Fruit fly (Drosophila melanogaster) whole organism, embryonic: Measurements from ENCODE around the gene Pfas.

ENCODE experiments used
- Aef1 ChIP-seq: fragments of 200-800 bp; sonication (Bioruptor generic); IDR thresholded peaks from 3 replicates; pipeline ENCODE4 v1.3.6; 2022; ENCODE audit warnings: missing biosample characterization, missing genetic modification characterization
- Bteb2 ChIP-seq: fragments of 200-800 bp; sonication (Bioruptor generic); optimal IDR thresholded peaks from 2 replicates; lab custom pipeline; 2016; ENCODE audit warnings: missing biosample characterization, missing genetic modification characterization
- CG10431 ChIP-seq: fragments of 200-800 bp; sonication (Bioruptor generic); optimal IDR thresholded peaks from 3 replicates; lab custom pipeline; 2018; ENCODE audit warnings: missing biosample characterization, mild to moderate bottlenecking, missing genetic modification characterization
- CG11456 ChIP-seq: fragments of 200-800 bp; sonication (Bioruptor generic); IDR thresholded peaks from 3 replicates; pipeline ENCODE4 v1.3.6; 2022; ENCODE audit warnings: missing biosample characterization, missing genetic modification characterization
- CG12942 ChIP-seq: fragments of 200-800 bp; sonication (Bioruptor generic); optimal IDR thresholded peaks from 3 replicates; lab custom pipeline; 2016; ENCODE audit warnings: missing biosample characterization, missing genetic modification characterization
- CG14014 ChIP-seq: fragments of 200-800 bp; sonication (Bioruptor generic); IDR thresholded peaks from 2 replicates; pipeline ENCODE4 v1.3.6; 2022; ENCODE audit warnings: missing biosample characterization, missing genetic modification characterization
- CG1529 ChIP-seq: fragments of 200-800 bp; sonication (Bioruptor generic); optimal IDR thresholded peaks from 3 replicates; lab custom pipeline; 2018; ENCODE audit warnings: missing biosample characterization, missing genetic modification characterization
- CG17359 ChIP-seq: fragments of 200-800 bp; sonication (Bioruptor generic); optimal IDR thresholded peaks from 3 replicates; lab custom pipeline; 2018; ENCODE audit warnings: missing biosample characterization, mild to moderate bottlenecking, missing genetic modification characterization, moderate library complexity
- CG2129 ChIP-seq: fragments of 200-800 bp; sonication (Bioruptor generic); IDR thresholded peaks from 2 replicates; pipeline ENCODE4 v1.3.6; 2022; ENCODE audit warnings: missing biosample characterization, missing genetic modification characterization; ENCODE audit not compliant: partially characterized antibody
- CG2875 ChIP-seq: fragments of 200-800 bp; sonication (Bioruptor generic); optimal IDR thresholded peaks from 2 replicates; lab custom pipeline; 2017; ENCODE audit warnings: missing biosample characterization, mild to moderate bottlenecking, missing genetic modification characterization, missing genetic modification reagents
- CG2889 ChIP-seq: fragments of 200-800 bp; sonication (Bioruptor generic); IDR thresholded peaks from 3 replicates; pipeline ENCODE4 v1.3.6; 2022; ENCODE audit warnings: missing biosample characterization, missing genetic modification characterization
- CG32767 ChIP-seq: fragments of 200-800 bp; sonication (Bioruptor generic); IDR thresholded peaks from 2 replicates; pipeline ENCODE4 v1.3.6; 2022; ENCODE audit warnings: missing biosample characterization, missing genetic modification characterization
- CG33557 ChIP-seq: fragments of 200-800 bp; sonication (Bioruptor generic); optimal IDR thresholded peaks from 2 replicates; lab custom pipeline; 2019; ENCODE audit warnings: missing biosample characterization, mild to moderate bottlenecking, missing genetic modification characterization, moderate library complexity
- CG42726 ChIP-seq: fragments of 200-800 bp; sonication (Bioruptor generic); IDR thresholded peaks from 2 replicates; pipeline ENCODE4 v1.3.6; 2022; ENCODE audit warnings: missing biosample characterization, missing genetic modification characterization; ENCODE audit not compliant: partially characterized antibody
- CG5245 ChIP-seq: fragments of 200-800 bp; sonication (Bioruptor generic); optimal IDR thresholded peaks from 3 replicates; lab custom pipeline; 2016; ENCODE audit warnings: missing biosample characterization, missing genetic modification characterization
- CG7357 ChIP-seq: fragments of 200-800 bp; sonication (Bioruptor generic); IDR thresholded peaks from 3 replicates; pipeline ENCODE4 v1.3.6; 2022; ENCODE audit warnings: missing biosample characterization, missing genetic modification characterization
- E2f2 ChIP-seq: fragments of 200-800 bp; sonication (Bioruptor generic); IDR thresholded peaks from 2 replicates; pipeline ENCODE4 v1.3.6; 2022; ENCODE audit warnings: missing biosample characterization, missing genetic modification characterization
- ERR ChIP-seq: fragments of 200-800 bp; sonication (Bioruptor generic); optimal IDR thresholded peaks from 2 replicates; lab custom pipeline; 2016; ENCODE audit warnings: missing biosample characterization, missing genetic modification characterization
- Hey ChIP-seq: fragments of 200-800 bp; sonication (Bioruptor generic); optimal IDR thresholded peaks from 3 replicates; lab custom pipeline; 2018; ENCODE audit warnings: missing biosample characterization, mild to moderate bottlenecking, missing genetic modification characterization
- Hmx ChIP-seq: fragments of 200-800 bp; sonication (Bioruptor generic); optimal IDR thresholded peaks from 2 replicates; lab custom pipeline; 2016; ENCODE audit warnings: missing biosample characterization, missing genetic modification characterization
- Mes4 ChIP-seq: fragments of 200-800 bp; sonication (Bioruptor generic); optimal IDR thresholded peaks from 2 replicates; lab custom pipeline; 2016; ENCODE audit warnings: missing biosample characterization, missing genetic modification characterization
- NFAT ChIP-seq: fragments of 200-800 bp; sonication (Bioruptor generic); IDR thresholded peaks from 2 replicates; pipeline ENCODE4 v1.3.6; 2022; ENCODE audit warnings: missing biosample characterization, missing genetic modification characterization
- Oaz ChIP-seq: fragments of 200-800 bp; sonication (Bioruptor generic); IDR thresholded peaks from 2 replicates; pipeline ENCODE4 v1.3.6; 2022; ENCODE audit warnings: missing biosample characterization, missing genetic modification characterization
- Rx ChIP-seq: fragments of 200-800 bp; sonication (Bioruptor generic); IDR thresholded peaks from 2 replicates; pipeline ENCODE4 v1.3.6; 2022; ENCODE audit warnings: missing biosample characterization, missing genetic modification characterization
- Six4 ChIP-seq: fragments of 200-800 bp; sonication (Bioruptor generic); optimal IDR thresholded peaks from 2 replicates; lab custom pipeline; 2016; ENCODE audit warnings: missing biosample characterization, missing genetic modification characterization
- Sry-δ ChIP-seq: fragments of 200-800 bp; sonication (Bioruptor generic); optimal IDR thresholded peaks from 2 replicates; lab custom pipeline; 2016; ENCODE audit warnings: missing biosample characterization, missing genetic modification characterization
- Trl ChIP-seq, 3 experiments: fragments of >200 bp in 2 of 3; fragments of 200-800 bp in 1 of 3; sonication (Bioruptor generic) in 1 of 3; optimal IDR thresholded peaks; 2 replicates in 1 of 3; 3 replicates in 2 of 3; lab custom pipeline; 2016 to 2017; ENCODE audit warnings: missing biosample characterization in 1 of 3, missing genetic modification characterization in 1 of 3
- caup ChIP-seq: fragments of 200-800 bp; sonication (Bioruptor generic); optimal IDR thresholded peaks from 3 replicates; lab custom pipeline; 2017; ENCODE audit warnings: missing biosample characterization, mild to moderate bottlenecking, missing genetic modification characterization, moderate library complexity; ENCODE audit not compliant: severe bottlenecking
- chif ChIP-seq, 2 experiments: fragments of 200-800 bp; sonication (Bioruptor generic); optimal IDR thresholded peaks; 3 replicates each; lab custom pipeline; 2016; ENCODE audit warnings: missing biosample characterization in 2 of 2, missing genetic modification characterization in 2 of 2
- croc ChIP-seq: fragments of 200-800 bp; sonication (Bioruptor generic); conservative IDR thresholded peaks from 3 replicates; pipeline ENCODE4 v1.3.6; 2022; ENCODE audit warnings: missing biosample characterization, missing genetic modification characterization
- disco-r ChIP-seq: fragments of 200-800 bp; sonication (Bioruptor generic); optimal IDR thresholded peaks from 2 replicates; lab custom pipeline; 2016; ENCODE audit warnings: missing biosample characterization, missing genetic modification characterization
- gcm ChIP-seq: fragments of 200-800 bp; sonication (Bioruptor generic); optimal IDR thresholded peaks from 2 replicates; lab custom pipeline; 2019; ENCODE audit warnings: missing biosample characterization, mild to moderate bottlenecking, missing genetic modification characterization, moderate library complexity
- gcm2 ChIP-seq: fragments of 200-800 bp; sonication (Bioruptor generic); optimal IDR thresholded peaks from 2 replicates; lab custom pipeline; 2016; ENCODE audit warnings: missing biosample characterization, missing genetic modification characterization
- gsb ChIP-seq: fragments of 200-800 bp; sonication (Bioruptor generic); IDR thresholded peaks from 2 replicates; pipeline ENCODE4 v1.3.6; 2022; ENCODE audit warnings: missing biosample characterization, missing genetic modification characterization
- her ChIP-seq: fragments of 200-800 bp; sonication (Bioruptor generic); optimal IDR thresholded peaks from 2 replicates; lab custom pipeline; 2016; ENCODE audit warnings: missing biosample characterization, missing genetic modification characterization
- inv ChIP-seq: fragments of 200-800 bp; sonication (Bioruptor generic); IDR thresholded peaks from 2 replicates; pipeline ENCODE4 v1.3.6; 2022; ENCODE audit warnings: missing biosample characterization, missing genetic modification characterization; ENCODE audit not compliant: partially characterized antibody
- klu ChIP-seq: fragments of 200-800 bp; sonication (Bioruptor generic); IDR thresholded peaks from 2 replicates; pipeline ENCODE4 v1.3.6; 2022; ENCODE audit warnings: missing biosample characterization, missing genetic modification characterization
- lbe ChIP-seq: fragments of 200-800 bp; sonication (Bioruptor generic); optimal IDR thresholded peaks from 2 replicates; lab custom pipeline; 2016; ENCODE audit warnings: missing biosample characterization, mild to moderate bottlenecking, missing genetic modification characterization
- lilli ChIP-seq: fragments of 200-800 bp; sonication (Bioruptor generic); optimal IDR thresholded peaks from 3 replicates; lab custom pipeline; 2016; ENCODE audit warnings: missing biosample characterization, missing genetic modification characterization
- nau ChIP-seq: fragments of 200-800 bp; sonication (Bioruptor generic); optimal IDR thresholded peaks from 3 replicates; lab custom pipeline; 2017; ENCODE audit warnings: missing biosample characterization, mild to moderate bottlenecking, missing genetic modification characterization, missing genetic modification reagents
- nerfin-2 ChIP-seq: fragments of 200-800 bp; sonication (Bioruptor generic); IDR thresholded peaks from 2 replicates; pipeline ENCODE4 v1.3.6; 2022; ENCODE audit warnings: missing biosample characterization, missing genetic modification characterization; ENCODE audit not compliant: partially characterized antibody
- pan ChIP-seq, 4 experiments: fragments of >200 bp in 3 of 4; fragments of 200-800 bp in 1 of 4; sonication (Bioruptor generic) in 1 of 4; optimal IDR thresholded peaks in 3 of 4; IDR thresholded peaks in 1 of 4; 2 replicates each; pipeline versions ENCODE4 v1.3.6 to Lab custom; 2017 to 2022; ENCODE audit warnings: missing biosample characterization in 2 of 4, missing genetic modification characterization in 2 of 4, mixed read lengths in 1 of 4
- pb ChIP-seq: fragments of 200-800 bp; sonication (Bioruptor generic); optimal IDR thresholded peaks from 3 replicates; lab custom pipeline; 2016; ENCODE audit warnings: missing biosample characterization, missing genetic modification characterization
- psq ChIP-seq: fragments of 200-800 bp; sonication (Bioruptor generic); optimal IDR thresholded peaks from 2 replicates; lab custom pipeline; 2017; ENCODE audit warnings: missing biosample characterization, missing genetic modification characterization
- run ChIP-seq: fragments of 200-800 bp; sonication (Bioruptor generic); optimal IDR thresholded peaks from 3 replicates; lab custom pipeline; 2018; ENCODE audit warnings: missing biosample characterization, mild to moderate bottlenecking, missing genetic modification characterization
- sd ChIP-seq: fragments of 200-800 bp; sonication (Bioruptor generic); optimal IDR thresholded peaks from 3 replicates; lab custom pipeline; 2018; ENCODE audit warnings: missing biosample characterization, mild to moderate bottlenecking, missing genetic modification characterization, moderate library complexity
- sna ChIP-seq: fragments of 200-800 bp; sonication (Bioruptor generic); IDR thresholded peaks from 2 replicates; pipeline ENCODE4 v1.3.6; 2022; ENCODE audit warnings: missing biosample characterization, missing genetic modification characterization; ENCODE audit not compliant: partially characterized antibody
- sr ChIP-seq: fragments of 200-800 bp; sonication (Bioruptor generic); IDR thresholded peaks from 3 replicates; pipeline ENCODE4 v1.3.6; 2022; ENCODE audit warnings: missing biosample characterization, missing genetic modification characterization
- z ChIP-seq: fragments of 200-800 bp; sonication (Bioruptor generic); IDR thresholded peaks from 3 replicates; pipeline ENCODE4 v1.3.6; 2022; ENCODE audit warnings: missing biosample characterization, missing genetic modification characterization

The Pfas gene

DNA sequence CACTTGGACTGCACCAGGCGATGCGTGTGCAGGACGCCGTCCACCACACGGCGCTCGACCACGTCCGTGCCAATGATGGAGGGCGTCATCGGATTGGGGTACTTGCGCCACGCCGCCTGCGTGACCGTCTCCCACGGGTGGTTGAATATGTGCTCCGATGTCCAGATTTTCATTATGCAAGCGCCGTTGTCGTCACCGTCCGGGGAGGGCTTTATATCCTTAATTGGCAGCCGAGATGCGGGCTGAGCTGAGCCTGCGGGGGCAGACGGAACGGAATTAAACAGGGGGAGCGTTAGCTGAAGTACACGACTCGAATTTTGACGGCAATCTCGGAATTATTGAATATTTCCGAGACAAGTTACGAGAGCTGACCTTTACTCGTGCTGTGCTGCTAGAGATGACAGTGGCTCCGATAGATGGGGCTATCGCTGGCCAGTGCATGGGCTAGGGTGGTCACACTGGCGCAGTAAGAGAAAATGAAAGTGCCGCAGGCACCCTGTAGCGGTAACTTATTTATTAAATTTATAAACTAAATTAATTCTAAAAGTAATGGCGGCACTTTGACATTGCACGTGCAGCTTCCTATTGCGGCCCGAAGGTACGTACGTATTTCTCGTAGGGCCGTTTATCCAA is 1.8 kb upstream of the Pfas start, which contains the start of gene IPIP (continued):
- TF ChIP-seq sr (0 out of 3 replicates have a peak, but pooled peaks have one; percentile 3), caup (GFP tag; lab: Kevin White, UChicago) (peak; percentile 53), NFAT (GFP tag; lab: Robert Waterston, UW) (peak; percentile 82), Mes4 (GFP tag; lab: Kevin White, UChicago) (no peak), gsb (GFP tag; lab: Robert Waterston, UW) (no peak), nerfin-2 (GFP tag; lab: Robert Waterston, UW) (peak; percentile 63), Bteb2 (GFP tag; lab: Kevin White, UChicago) (no peak), CG14014 (GFP tag; lab: Robert Waterston, UW) (no peak), pb (no peak), Hey (tag; lab: Kevin White, UChicago) (no peak), inv (peak; percentile 83), CG2875 (GFP tag; lab: Kevin White, UChicago) (no peak), CG42726 (GFP tag; lab: Robert Waterston, UW) (peak; percentile 93), CG5245 (GFP tag; lab: Kevin White, UChicago) (no peak), lilli (GFP tag; lab: Kevin White, UChicago) (peak; percentile 34), CG32767 (GFP tag; lab: Robert Waterston, UW) (no peak), CG1529 (GFP tag; lab: Kevin White, UChicago) (no peak), chif (GFP tag; optimal IDR thresholded peaks at IDR 0.05; lab: Kevin White, UChicago) (peak in 1 of 2 experiments; percentile 24), disco-r (GFP tag; lab: Kevin White, UChicago) (no peak), CG2889 (GFP tag; lab: Robert Waterston, UW) (no peak), pan (optimal IDR thresholded peaks at IDR 0.05; lab: Kevin White, UChicago) (no peak), pan (GFP tag; optimal IDR thresholded peaks at IDR 0.05 in 1 of 2, IDR thresholded peaks at IDR 0.05 in 1 of 2) (peak in 1 of 2 experiments; percentile 43), CG17359 (tag; lab: Kevin White, UChicago) (no peak), Aef1 (GFP tag; lab: Robert Waterston, UW) (peak; percentile 30; the same call in 1 of the 3 replicates), gcm (no peak), CG7357 (GFP tag; lab: Robert Waterston, UW) (no peak), ERR (GFP tag; lab: Kevin White, UChicago) (no peak), Hmx (no peak), klu (no peak), croc (GFP tag; lab: Robert Waterston, UW) (no peak; the same call in 2 of the 3 replicates), nau (no peak), lbe (GFP tag; lab: Kevin White, UChicago) (no peak), run (no peak), CG10431 (GFP tag; lab: Kevin White, UChicago) (peak; percentile 57), Sry-δ (GFP tag; lab: Kevin White, UChicago) (peak; percentile 90), sd (tag; lab: Kevin White, UChicago) (peak; percentile 16), CG2129 (peak; percentile 41), gcm2 (GFP tag; lab: Kevin White, UChicago) (peak; percentile 30), E2f2 (GFP tag; lab: Robert Waterston, UW) (peak; percentile 39; the same call in 1 of the 2 replicates), CG12942 (no peak), CG11456 (GFP tag; lab: Robert Waterston, UW) (peak; percentile 75), Six4 (GFP tag; lab: Kevin White, UChicago) (no peak), Rx (peak; percentile 43; the same call in 1 of the 2 replicates), z (no peak), psq (GFP tag; lab: Kevin White, UChicago) (no peak), CG33557 (GFP tag; lab: Kevin White, UChicago) (no peak), Oaz (GFP tag; lab: Robert Waterston, UW) (no peak), her (GFP tag; lab: Kevin White, UChicago) (peak; percentile 2), Trl (optimal IDR thresholded peaks at IDR 0.05; lab: Kevin White, UChicago) (no peak), Trl (GFP tag; optimal IDR thresholded peaks at IDR 0.05; lab: Kevin White, UChicago) (no peak), sna (0 out of 2 replicates have a peak, but pooled peaks have one; percentile 21)
